Worm (Caenorhabditis elegans): ENCODE results near the gene Y69E1A.8.

Gene Y69E1A.8

DNA sequence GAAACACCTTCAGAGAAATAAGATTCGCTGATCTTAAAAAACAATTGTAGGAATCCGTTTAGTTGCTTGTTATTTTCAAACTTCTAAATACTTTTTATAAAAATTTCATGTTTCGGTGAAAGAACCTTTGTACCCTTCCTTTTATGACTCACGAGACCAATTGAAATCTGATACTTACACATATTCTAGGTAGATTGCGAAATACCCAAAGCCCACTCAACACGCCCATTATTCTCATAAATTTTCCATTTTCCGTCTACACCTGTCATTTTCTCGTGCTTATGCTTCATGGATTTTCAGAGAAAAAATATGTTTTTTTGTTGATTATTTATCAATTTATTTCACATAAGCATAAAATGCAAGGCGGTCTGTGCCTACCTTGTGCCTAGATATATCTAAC is 40.0 kb downstream of the Y69E1A.8 start:
- TF ChIP-seq nhr-11 (tag; optimal IDR thresholded peaks at IDR 0.05), result peak; percentile 40
- no peak for TF ChIP-seq sea-2 (GFP tag; optimal IDR thresholded peaks at IDR 0.05)

DNA sequence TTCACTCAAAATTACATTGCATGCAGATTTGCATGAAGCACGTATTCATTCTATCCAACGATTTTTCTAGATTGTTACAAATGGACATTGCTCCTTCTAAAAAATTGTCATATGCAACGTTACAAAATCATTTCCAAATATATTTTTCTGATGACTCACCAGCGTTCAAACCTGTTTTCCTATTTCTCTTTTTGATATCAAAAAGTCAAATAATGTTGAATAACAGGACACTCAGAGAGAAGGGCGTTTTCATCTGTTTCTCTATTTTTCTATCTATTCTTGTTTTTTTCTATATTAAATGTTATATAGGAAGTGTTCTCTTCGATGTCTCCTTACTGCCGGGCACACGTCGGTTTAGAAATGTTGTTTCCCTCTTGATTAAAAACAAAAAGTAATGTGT is 40.5 kb downstream of the Y69E1A.8 start:
- TF ChIP-seq ama-1 (optimal IDR thresholded peaks at IDR 0.05) (no peak), sea-2 (GFP tag; optimal IDR thresholded peaks at IDR 0.05) (no peak), jun-1 (tag; optimal IDR thresholded peaks at IDR 0.05) (no peak), nhr-43 (tag; optimal IDR thresholded peaks at IDR 0.05; ENCODE audit: poor library complexity, severe bottlenecking) (no peak), elt-3 (tag; optimal IDR thresholded peaks at IDR 0.05) (no peak), elt-2 (tag; optimal IDR thresholded peaks at IDR 0.05) (no peak), ztf-11 (tag; optimal IDR thresholded peaks at IDR 0.05) (no peak), mdl-1 (tag; optimal IDR thresholded peaks at IDR 0.05) (no peak), aly-2 (tag; optimal IDR thresholded peaks at IDR 0.05) (no peak), unc-62 (GFP tag; optimal IDR thresholded peaks at IDR 0.05) (no peak), lin-39 (tag; optimal IDR thresholded peaks at IDR 0.05) (no peak), nfya-1 (tag; optimal IDR thresholded peaks at IDR 0.05; ENCODE audit: insufficient read depth) (no peak), eor-1 (tag; optimal IDR thresholded peaks at IDR 0.05) (no peak), nhr-237 (tag; optimal IDR thresholded peaks at IDR 0.05) (no peak), snpc-4 (tag; optimal IDR thresholded peaks at IDR 0.05) (no peak), nhr-77 (tag; optimal IDR thresholded peaks at IDR 0.05) (no peak), zag-1 (tag; optimal IDR thresholded peaks at IDR 0.05) (no peak), nhr-12 (tag; optimal IDR thresholded peaks at IDR 0.05) (no peak), egl-5 (tag; optimal IDR thresholded peaks at IDR 0.05) (no peak), lin-15B (tag; optimal IDR thresholded peaks at IDR 0.05) (no peak)

DNA sequence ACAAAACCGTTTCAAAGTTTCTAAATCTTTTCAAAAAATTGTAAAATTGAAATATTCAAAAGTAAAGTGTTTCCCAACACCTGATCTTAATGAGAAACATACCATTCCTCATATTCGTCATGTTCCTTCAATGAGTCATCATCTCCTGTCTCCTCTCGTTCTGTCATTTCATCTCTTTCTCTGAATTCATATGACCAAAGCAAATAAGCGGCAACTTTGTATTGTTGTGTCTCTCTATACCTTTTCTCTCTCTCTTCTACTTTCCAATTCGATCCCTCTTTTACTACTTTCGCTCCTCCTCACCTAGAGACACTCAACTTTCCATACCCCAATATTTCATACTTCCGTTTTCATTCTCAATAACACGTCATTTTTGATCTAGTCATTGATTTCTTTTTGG is 41.9 kb downstream of the Y69E1A.8 start:
- TF ChIP-seq unc-39 (tag; optimal IDR thresholded peaks at IDR 0.05), result no peak
- peak; percentile 48 for TF ChIP-seq hmg-11 (tag; optimal IDR thresholded peaks at IDR 0.05)
- TF ChIP-seq sea-2 (GFP tag; optimal IDR thresholded peaks at IDR 0.05), result no peak
- TF ChIP-seq nhr-25 (tag; optimal IDR thresholded peaks at IDR 0.05), result peak; percentile 20
- TF ChIP-seq jun-1 (tag; optimal IDR thresholded peaks at IDR 0.05), result peak; percentile 10
- peak; percentile 54 for TF ChIP-seq nhr-23 (tag; optimal IDR thresholded peaks at IDR 0.05)
- peak; percentile 1 for TF ChIP-seq nfya-1 (tag; optimal IDR thresholded peaks at IDR 0.05; ENCODE audit: insufficient read depth)
- no peak for TF ChIP-seq fos-1 (tag; optimal IDR thresholded peaks at IDR 0.05)
- TF ChIP-seq pha-4 (tag; optimal IDR thresholded peaks at IDR 0.05), result peak; percentile 81

DNA sequence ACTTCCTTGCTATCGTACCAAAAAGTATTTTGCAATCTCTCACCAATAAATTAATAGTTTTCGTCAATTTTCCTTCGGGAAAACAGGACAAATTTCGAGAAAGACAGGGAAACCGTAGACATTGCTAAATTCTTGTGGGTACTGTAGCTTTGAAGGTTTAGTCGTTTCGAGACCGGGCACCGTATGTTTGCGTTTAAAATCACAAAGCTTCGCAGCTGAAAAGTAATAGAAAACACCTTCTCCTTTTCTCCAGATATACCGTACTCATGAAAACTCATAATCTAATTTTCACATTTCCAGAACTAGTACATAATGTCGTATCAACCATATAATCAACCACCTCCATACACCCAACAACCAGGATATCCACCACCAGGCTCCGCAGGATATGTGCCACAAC is 42.6 kb downstream of the Y69E1A.8 start, which contains the start of gene F13H10.6:
Gene F13H10.6 (plus strand): TSS at position 301 of the 400 bp plus-strand sequence.
- TF ChIP-seq skn-1 (tag; optimal IDR thresholded peaks at IDR 0.05) (no peak), egl-5 (tag; optimal IDR thresholded peaks at IDR 0.05) (no peak), elt-3 (tag; optimal IDR thresholded peaks at IDR 0.05) (no peak), unc-62 (GFP tag; optimal IDR thresholded peaks at IDR 0.05) (no peak), egl-27 (tag; optimal IDR thresholded peaks at IDR 0.05) (no peak), mdl-1 (tag; optimal IDR thresholded peaks at IDR 0.05) (no peak), nhr-77 (tag; optimal IDR thresholded peaks at IDR 0.05) (no peak), daf-12 (tag; optimal IDR thresholded peaks at IDR 0.05) (no peak), nhr-25 (tag; optimal IDR thresholded peaks at IDR 0.05) (no peak), fos-1 (tag; optimal IDR thresholded peaks at IDR 0.05) (no peak), lin-39 (tag; optimal IDR thresholded peaks at IDR 0.05) (no peak), ztf-11 (tag; optimal IDR thresholded peaks at IDR 0.05) (no peak)

DNA sequence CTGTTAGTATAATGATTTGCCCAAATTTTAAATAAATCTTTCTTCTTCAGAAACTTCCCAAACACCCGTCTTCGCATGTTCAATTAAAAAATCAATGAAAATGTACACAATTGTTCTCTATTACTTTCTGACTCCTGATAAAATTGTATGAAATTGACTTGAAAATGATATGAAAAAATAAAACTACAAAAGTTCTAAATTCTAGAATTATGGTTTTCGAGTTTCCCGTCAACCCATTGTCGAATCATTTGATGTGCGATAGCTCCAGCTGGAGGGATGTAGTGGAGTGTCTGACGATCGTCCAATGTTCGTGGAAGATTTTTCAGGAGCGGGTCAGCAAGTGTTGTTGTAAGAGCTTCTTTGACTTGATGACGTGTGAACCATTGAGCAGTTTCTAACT is 43.5 kb downstream of the Y69E1A.8 start:
- no peak for TF ChIP-seq tbx-2 (tag; optimal IDR thresholded peaks at IDR 0.05)
- TF ChIP-seq elt-1 (tag; optimal IDR thresholded peaks at IDR 0.05), result no peak
- no peak for TF ChIP-seq ZK546.5 (tag; optimal IDR thresholded peaks at IDR 0.05)
- TF ChIP-seq elt-3 (tag; optimal IDR thresholded peaks at IDR 0.05), result no peak
- no peak for TF ChIP-seq ceh-82 (tag; optimal IDR thresholded peaks at IDR 0.05)
- TF ChIP-seq ceh-16 (tag; optimal IDR thresholded peaks at IDR 0.05), result no peak
- no peak for TF ChIP-seq pqm-1 (tag; optimal IDR thresholded peaks at IDR 0.05)
- TF ChIP-seq mdl-1 (tag; optimal IDR thresholded peaks at IDR 0.05), result no peak
- TF ChIP-seq egl-27 (tag; optimal IDR thresholded peaks at IDR 0.05), result no peak
- TF ChIP-seq sea-2 (GFP tag; optimal IDR thresholded peaks at IDR 0.05), result no peak
- TF ChIP-seq jun-1 (tag; optimal IDR thresholded peaks at IDR 0.05), result no peak

All from whole organism, L3 larva.